Worm (Caenorhabditis elegans): Measurements from ENCODE around the gene srlf-29.

- TF ChIP-seq klf-2 (GFP tag; conservative IDR thresholded peaks at IDR 0.05) (no peak), tab-1 (GFP tag; IDR thresholded peaks at IDR 0.05) (no peak), flt-1 (GFP tag; IDR thresholded peaks at IDR 0.05) (no peak), T22C8.4 (GFP tag; IDR thresholded peaks at IDR 0.05) (no peak), ztf-29 (GFP tag; IDR thresholded peaks at IDR 0.05) (no peak), med-1 (GFP tag; optimal IDR thresholded peaks at IDR 0.05; ENCODE audit: insufficient read depth) (no peak), ref-1 (GFP tag; conservative IDR thresholded peaks at IDR 0.05) (no peak)
Observed at ce11 chrII:1672673-1673072, 6.5 kb downstream of the srlf-29 start.

All from whole organism, midembryonic.